Worm (Caenorhabditis elegans): ENCODE results near the gene twk-14.

ce11 chrV:12377256-12377655, 18.2 kb downstream of the twk-14 start, which contains the start of gene K01D12.1:
- TF ChIP-seq klf-2 (GFP tag; conservative IDR thresholded peaks at IDR 0.05) = no peak
- TF ChIP-seq flt-1 (GFP tag; IDR thresholded peaks at IDR 0.05) = no peak
